Fruit fly (Drosophila melanogaster): ENCODE results near the gene CG33340.

- TF ChIP-seq psq (optimal IDR thresholded peaks at IDR 0.05): no peak
- no peak for TF ChIP-seq Sin3A (optimal IDR thresholded peaks at IDR 0.05)
- no peak for TF ChIP-seq ttk (optimal IDR thresholded peaks at IDR 0.05)
- no peak for TF ChIP-seq insv (optimal IDR thresholded peaks at IDR 0.05)
- no peak for TF ChIP-seq h (optimal IDR thresholded peaks at IDR 0.05)
- no peak for TF ChIP-seq Myc (optimal IDR thresholded peaks at IDR 0.05)
Measured at dm6 chr3R:24320342-24320711, 42.6 kb upstream of the CG33340 start.
